Fruit fly (Drosophila melanogaster): ENCODE results near the gene RpL32.

The RpL32 gene

DNA sequence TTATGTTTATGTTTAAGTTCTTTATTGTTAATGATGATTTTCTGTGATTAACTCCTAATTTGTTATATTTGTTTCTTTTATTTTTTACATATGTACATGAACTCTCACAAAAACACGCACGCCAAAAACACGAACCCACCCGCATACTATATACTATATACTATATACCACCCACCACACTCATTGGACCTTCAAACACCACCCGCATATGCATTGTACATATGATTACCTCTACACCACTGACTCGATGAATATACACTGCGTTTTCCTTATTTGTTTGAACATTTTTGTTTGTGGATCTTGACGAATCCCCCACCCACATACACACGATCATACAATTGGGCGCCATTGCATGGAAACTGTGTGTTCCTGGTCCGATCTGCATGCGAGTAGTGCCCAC lies 13.7 kb downstream of the RpL32 start:
- TF ChIP-seq noc (tag; optimal IDR thresholded peaks at IDR 0.05), result no peak

DNA sequence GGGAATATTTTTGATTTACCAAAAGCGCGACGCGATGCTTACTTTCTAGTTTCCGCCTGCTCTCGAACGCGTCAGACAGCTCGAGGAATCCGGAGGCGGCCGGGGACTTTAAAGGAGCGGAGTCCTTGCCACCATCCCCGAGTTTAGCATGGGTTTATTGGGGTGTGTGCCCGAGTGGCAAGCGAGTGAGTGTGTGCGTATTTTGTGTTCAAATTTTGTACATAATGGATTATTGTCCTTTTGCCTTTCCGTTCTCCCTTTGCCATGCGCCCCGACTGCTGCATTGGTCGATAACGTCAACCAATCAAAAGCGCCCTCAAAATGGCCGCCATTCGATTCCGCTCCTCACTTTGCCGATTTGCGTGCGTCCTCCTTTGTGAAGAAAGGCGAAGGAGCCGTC lies 15.9 kb downstream of the RpL32 start:
- TF ChIP-seq noc (tag; optimal IDR thresholded peaks at IDR 0.05), result no peak

DNA sequence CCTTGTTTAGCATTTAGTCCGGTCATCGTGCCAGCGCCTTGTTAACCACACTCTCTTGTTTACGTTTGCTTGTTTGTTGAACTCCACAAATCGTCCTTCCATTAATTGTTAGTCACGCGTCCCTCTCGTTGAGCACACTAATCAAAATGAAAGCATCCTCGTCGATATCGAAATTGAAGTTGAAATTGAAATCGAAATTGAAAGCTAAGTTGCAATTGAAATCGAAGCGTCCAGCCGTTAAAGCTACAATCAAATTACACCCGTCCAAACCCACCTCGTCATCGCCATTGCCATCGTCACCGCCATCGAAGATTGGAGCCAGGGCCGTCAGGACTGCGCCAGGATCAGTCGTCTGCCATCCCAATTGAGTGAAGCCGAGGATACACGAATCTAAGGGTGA lies 22.5 kb downstream of the RpL32 start:
- no peak for TF ChIP-seq noc (tag; optimal IDR thresholded peaks at IDR 0.05)

DNA sequence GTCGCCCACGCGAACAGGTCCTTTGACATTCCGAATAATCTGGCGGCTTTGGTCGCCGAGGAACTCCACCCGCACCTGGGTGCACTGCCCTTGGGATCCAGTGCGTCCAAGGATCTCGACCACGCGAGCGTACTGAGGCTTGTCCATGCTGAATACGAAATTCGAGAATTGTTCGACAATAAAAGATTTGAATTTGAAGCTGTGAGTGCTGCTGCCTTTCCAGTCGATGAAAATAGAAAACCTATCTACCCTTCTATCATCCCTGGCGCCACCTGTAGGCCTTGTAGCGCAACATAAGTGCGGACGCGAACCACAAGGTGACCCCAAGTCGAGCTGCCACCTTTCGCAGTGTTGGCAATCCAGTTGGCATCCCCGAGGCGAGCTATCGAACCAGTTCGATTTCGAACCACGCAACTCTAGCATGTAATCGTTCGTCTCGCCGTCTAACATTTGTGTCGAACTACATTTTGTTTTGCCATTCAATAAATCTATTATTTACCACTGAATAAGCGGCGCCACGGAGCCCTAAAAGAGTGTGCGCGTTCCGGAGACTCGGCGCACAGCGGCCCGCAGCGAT lies 23.4 kb downstream of the RpL32 start, which contains the start of the genes RpS28a and Axn:
Gene RpS28a (minus strand): TSS at position 197 of the 577 bp plus-strand sequence.
Gene Axn (plus strand): TSS at position 391 of the 577 bp plus-strand sequence.
- TF ChIP-seq noc (tag; optimal IDR thresholded peaks at IDR 0.05), result no peak

DNA sequence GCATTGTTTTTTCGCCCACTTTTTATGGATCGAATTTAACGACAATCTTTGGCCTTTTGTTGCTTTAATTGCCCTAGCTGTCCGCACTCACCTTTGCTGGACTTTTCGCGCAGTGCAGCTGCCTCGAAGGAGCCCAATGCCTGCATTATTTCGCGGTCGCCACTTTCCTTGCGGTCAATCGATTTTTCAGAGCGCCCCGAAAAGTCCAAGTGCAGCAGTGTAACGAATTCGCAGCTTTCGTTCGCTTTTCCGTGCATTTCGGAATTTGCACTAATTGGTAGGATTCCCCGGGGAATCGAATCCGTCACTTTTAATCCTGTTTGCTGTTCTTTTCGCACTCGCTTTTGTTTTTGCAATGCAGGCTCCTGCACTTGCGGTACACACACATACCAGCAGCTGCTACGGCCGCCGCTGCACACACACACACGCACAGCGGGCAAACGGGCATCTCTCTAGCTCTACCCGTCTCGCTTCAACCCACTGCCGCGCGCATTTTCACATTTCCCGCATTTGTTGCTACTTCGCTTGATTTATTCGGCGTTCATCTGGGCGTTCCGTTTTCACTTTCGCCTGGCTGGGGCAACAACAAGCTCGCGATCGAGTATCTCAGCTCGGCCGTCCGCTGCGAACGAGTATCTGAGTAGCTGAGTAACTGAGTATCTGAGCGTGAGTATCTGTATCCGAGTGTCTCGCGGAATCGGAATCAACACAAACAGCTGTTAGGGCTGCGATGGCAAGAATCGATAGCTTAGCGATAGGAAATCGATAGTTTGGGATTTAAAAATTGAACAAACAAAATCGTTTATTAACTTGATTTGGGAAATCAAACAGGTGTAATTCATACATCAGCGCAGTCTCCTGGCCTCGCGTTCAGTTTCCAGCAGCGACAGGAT lies 24.2 kb downstream of the RpL32 start, which contains the start of gene Mgat2:
Gene Mgat2 (minus strand): TSS at position 663 of the 893 bp plus-strand sequence.
- no peak for TF ChIP-seq noc (tag; optimal IDR thresholded peaks at IDR 0.05)

DNA sequence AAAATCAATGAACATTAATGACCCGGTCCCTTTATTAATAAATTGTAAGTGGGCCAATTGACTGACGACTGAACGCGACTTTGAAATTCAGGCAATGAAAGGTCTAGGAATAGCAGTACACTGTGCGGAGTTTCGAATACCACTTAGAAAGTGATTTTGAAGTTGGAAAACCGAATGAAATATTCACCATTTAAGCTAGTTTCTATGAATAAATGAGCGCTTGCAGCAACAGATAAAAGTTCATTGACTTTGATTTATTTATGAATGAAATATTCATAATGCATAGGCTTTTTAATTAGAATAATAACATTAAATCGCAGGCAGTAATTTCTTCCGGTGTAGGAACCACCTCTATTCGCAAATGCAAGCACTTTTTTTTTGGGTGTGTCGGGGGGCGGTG lies 25.0 kb downstream of the RpL32 start:
- TF ChIP-seq noc (tag; optimal IDR thresholded peaks at IDR 0.05), result no peak

DNA sequence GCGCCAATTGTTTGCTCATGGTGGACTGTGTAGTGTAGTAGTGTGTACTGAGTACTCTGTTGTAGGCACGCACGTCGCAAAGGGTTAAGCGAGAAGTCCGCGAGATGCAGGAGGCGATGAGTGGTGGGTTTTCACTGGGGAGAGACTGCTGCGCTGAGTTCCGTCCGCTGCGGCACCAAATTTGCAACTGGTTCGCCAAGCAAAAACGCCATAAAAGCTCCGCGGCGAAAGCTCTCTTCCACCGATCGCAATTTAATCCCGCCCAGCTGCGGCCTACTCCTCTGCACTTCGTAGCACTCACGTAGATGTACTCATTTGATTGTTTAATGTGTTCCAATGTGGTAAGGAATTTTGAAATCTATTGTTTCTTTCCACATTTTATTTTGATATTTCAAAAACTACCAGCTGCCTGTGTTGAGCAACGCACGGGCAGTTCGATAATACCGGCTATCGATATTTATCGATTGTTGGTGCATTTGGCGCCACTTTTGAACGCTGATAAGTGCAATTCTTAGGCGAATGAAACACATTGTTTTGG lies 30.9 kb downstream of the RpL32 start, which contains the start of gene CG7920:
Gene CG7920 (minus strand): TSS at position 308 of the 538 bp plus-strand sequence.
- peak; percentile 42 for TF ChIP-seq noc (tag; optimal IDR thresholded peaks at IDR 0.05)

DNA sequence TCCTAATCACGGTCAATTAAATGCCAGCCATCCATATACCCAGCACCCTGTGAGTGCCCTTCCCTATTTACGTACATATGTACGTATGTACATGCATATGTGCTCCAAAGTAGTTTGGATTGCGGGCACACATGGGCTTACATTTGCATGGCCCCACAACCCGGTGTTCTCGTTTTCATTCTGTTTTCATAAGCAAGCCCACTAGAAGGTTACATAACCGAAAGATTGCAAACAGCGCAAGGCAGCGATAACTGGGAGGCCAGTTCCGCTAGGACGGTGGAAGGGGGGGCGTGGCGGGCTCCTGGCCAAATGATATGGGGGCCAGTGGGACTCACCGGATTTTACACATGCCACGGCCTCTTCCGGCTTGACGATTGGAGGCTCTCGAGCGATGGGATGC lies 31.5 kb downstream of the RpL32 start:
- TF ChIP-seq noc (tag; optimal IDR thresholded peaks at IDR 0.05), result no peak

DNA sequence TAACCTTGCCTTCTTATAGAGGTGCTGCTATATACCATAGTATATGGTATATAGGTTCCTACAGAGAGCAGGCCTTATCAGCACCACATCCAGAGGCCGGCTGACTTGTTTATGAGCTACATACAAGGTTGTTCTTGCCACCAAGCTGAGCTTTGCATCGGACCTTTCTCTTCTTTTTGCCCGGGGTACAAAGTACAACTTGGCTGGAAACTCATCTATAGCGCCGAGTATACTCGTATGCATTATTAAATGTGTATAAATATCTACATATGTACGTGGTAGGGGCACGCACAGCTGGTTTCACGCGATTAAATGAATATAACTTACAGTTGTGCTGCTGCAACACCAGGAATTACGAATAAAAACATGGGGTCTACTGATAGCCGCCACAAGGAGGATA lies 32.1 kb downstream of the RpL32 start:
- TF ChIP-seq noc (tag; optimal IDR thresholded peaks at IDR 0.05), result no peak

DNA sequence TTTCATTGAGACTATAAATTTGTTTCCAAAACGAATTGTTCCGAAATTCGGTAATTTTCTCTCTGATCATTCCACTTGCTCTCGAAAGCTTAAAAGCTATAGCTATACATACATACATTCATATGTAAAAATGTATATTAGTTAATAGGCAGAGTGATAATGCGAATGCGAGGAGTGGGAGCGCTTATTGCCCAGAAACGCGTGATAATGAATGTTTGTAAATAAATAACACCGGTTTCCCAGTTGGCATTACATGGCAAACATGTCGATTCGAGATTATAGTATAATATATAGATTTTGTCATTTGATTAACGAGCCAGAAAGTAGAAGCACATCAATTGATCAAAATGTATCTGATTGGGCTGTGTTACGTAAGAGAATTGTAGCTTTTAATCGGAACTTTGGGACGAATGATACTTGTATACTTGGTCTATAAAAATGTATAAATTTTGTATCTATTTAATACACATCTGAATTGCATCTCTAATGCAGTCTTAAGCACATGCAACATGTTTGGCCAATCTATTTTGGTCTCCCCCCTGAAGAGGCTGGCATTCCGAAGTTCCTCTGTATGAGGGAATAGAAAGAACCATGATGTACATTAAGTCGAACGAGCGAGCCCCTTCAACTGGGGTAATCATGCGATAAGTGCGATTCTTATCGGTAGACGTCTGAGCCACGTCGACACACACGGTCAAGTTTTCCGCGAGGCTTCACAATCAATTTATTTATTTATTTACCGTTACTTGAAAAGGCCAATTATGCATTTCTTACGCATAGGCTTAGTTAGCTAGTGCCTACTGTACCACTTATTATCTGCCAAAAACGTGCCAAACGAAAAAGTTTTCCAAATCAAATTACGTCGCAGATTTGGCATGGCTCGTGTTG lies 33.1 kb downstream of the RpL32 start:
- peak; percentile 71 for TF ChIP-seq noc (tag; optimal IDR thresholded peaks at IDR 0.05)

DNA sequence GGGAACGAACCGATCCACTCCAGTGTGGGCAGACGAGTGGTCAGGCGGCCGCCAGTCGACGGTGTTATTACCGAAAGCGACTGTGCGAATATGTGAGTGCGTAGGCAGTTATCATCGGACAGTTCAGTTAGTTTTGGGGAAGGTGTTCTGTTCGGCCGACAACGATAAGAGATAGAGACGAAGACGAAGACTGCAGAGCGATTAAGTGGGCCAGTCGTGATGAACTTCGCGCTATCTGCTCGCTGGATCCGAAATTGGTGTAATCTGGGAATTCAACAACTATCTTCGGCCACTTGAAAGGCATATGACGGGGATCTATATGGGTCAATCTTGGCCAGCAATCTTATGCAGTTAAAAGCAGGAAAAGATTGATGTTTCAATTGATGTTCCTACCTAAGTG lies 36.8 kb downstream of the RpL32 start, which contains the start of gene CG7912:
Gene CG7912 (minus strand): TSS at position 17 of the 400 bp plus-strand sequence.
- no peak for TF ChIP-seq noc (tag; optimal IDR thresholded peaks at IDR 0.05)

DNA sequence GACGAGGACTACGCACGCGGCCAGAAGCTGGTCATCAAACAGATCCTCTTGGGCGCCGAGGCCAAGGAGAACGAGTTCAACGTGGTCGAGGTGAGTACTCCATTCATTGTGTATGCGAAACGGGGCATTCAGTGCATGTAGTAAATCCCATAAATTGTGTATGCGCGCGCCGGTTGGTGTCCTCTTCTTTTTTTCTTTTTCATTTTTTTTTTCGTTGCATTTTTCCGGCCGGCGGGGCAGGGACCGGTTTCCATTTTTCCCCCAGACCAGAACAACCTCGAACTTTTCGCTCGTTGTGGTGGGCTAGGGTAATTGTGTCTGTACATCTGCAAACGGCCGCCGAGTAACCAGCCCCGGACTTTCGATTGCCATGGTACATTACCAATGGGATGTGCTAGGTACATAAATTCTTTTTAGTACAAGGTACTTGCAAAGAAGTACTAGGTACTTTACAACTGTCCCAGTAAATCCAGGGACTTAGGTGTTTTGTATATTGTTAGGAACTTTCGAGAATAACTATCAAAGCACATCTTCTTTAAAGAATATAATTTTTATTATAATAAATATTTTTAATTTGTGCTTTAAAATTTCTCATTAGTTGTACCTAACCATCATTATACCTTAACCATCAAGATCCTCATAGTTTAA lies 40.5 kb downstream of the RpL32 start:
- no peak for TF ChIP-seq noc (tag; optimal IDR thresholded peaks at IDR 0.05)

DNA sequence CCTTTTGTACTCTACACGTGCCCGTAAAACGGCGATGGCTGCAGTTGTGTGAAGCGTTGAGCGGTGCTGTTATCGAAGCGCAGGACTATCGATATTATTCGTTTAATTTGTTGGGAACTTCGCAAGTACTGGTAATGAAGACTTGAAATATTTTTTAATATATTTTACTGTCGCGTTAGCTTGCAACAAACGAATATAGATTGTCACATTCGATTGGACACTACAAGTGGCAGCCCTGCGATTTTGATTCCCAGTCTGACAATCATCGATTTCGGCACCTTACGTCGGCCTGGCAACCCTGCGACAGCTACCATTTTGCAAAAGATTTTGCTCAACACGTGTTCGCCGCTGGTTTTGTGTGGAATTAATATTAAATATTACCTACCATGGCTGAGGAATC lies 41.3 kb downstream of the RpL32 start, which contains the start of the genes Nlp and Nph:
Gene Nlp (plus strand): TSS at position 138 of the 400 bp plus-strand sequence.
Gene Nph (minus strand): TSS at position 214 of the 400 bp plus-strand sequence.
- peak; percentile 34 for TF ChIP-seq noc (tag; optimal IDR thresholded peaks at IDR 0.05)

DNA sequence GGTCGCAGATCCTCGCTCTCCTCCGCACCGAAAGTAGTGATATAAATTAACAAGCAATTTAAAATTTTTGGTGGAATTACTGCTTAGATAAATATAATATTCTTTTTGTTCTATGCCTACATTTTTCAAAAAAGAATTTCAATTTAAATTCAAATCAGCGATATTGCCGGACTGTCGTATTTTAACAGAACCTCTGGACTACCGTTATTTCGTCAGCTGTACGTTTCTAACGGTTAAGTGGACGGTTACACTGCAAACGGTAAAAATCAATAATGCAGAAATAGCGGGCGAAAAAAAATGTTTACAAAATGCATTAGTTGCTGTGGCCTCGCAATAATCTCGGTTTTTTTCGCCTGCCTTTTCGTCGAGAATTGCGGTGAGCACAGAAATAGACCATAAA lies 45.7 kb downstream of the RpL32 start, which contains the start of gene Tace:
Gene Tace (plus strand): TSS at position 245 of the 400 bp plus-strand sequence.
- no peak for TF ChIP-seq noc (tag; optimal IDR thresholded peaks at IDR 0.05)

DNA sequence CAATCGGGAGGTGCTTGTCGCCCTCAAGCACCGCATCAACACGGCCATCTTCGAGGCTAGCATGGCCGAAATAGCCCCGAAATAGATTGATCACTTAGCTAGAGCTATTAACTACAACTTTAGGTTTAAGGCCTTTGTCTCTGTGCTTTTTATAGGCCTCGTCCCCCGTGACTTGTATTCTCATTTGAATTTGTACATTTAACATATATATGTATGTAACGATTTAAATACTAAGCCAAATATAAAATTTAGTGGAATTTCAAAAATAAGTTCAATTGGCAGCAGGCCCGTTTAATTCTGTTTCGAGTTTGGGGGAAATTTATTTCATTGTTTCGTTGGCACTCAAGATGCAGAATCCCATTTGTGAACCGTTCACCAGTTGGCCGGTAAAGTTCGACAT lies 46.5 kb downstream of the RpL32 start, which contains the start of gene CG34298:
Gene CG34298 (plus strand): TSS at position 301 of the 400 bp plus-strand sequence.
- TF ChIP-seq noc (tag; optimal IDR thresholded peaks at IDR 0.05), result no peak
